Worm (Caenorhabditis elegans) whole organism, L2 larva: ENCODE measurements around the gene nhr-159.

Source experiments
- R02D3.7 ChIP-seq: fragments of 150-350 bp; optimal IDR thresholded peaks from 2 replicates; lab custom pipeline; 2014; ENCODE audit warnings: missing biosample characterization, missing genetic modification characterization
- ZK546.5 ChIP-seq: sonication (generic microtip); optimal IDR thresholded peaks from 2 replicates; lab custom pipeline; 2017; ENCODE audit warnings: missing biosample characterization, missing genetic modification characterization
- aly-2 ChIP-seq: fragments of 150-350 bp; optimal IDR thresholded peaks from 2 replicates; lab custom pipeline; 2014; ENCODE audit warnings: missing biosample characterization, missing genetic modification characterization
- ama-1 ChIP-seq: fragments of 150-350 bp; optimal IDR thresholded peaks from 2 replicates; lab custom pipeline; 2018; ENCODE audit warnings: inconsistent platforms
- blmp-1 ChIP-seq: sonication (generic microtip); optimal IDR thresholded peaks from 2 replicates; lab custom pipeline; 2017; ENCODE audit warnings: missing genetic modification characterization, mild to moderate bottlenecking, missing compliant biosample characterization, antibody characterized with exemption, moderate library complexity; ENCODE audit not compliant: insufficient read depth
- egl-27 ChIP-seq: sonication (generic microtip); optimal IDR thresholded peaks from 3 replicates; lab custom pipeline; 2017; ENCODE audit warnings: missing biosample characterization, missing genetic modification reagents, missing genetic modification characterization
- mdl-1 ChIP-seq, 2 experiments: fragments of 150-350 bp in 1 of 2; sonication (generic microtip) in 1 of 2; optimal IDR thresholded peaks; 2 replicates each; lab custom pipeline; 2017; ENCODE audit warnings: missing biosample characterization in 2 of 2, missing genetic modification characterization in 2 of 2
- nhr-237 ChIP-seq: fragments of 150-350 bp; optimal IDR thresholded peaks from 2 replicates; lab custom pipeline; 2014; ENCODE audit warnings: missing biosample characterization, missing genetic modification characterization
- nhr-25 ChIP-seq: fragments of 150-350 bp; sonication (generic microtip); optimal IDR thresholded peaks from 3 replicates; lab custom pipeline; 2014; ENCODE audit warnings: missing biosample characterization, missing genetic modification characterization
- skn-1 ChIP-seq: sonication (generic microtip); optimal IDR thresholded peaks from 2 replicates; lab custom pipeline; 2017; ENCODE audit warnings: missing biosample characterization, missing genetic modification characterization
- snpc-4 ChIP-seq: fragments of 150-350 bp; optimal IDR thresholded peaks from 2 replicates; lab custom pipeline; 2014; ENCODE audit warnings: missing biosample characterization, missing genetic modification characterization
- ztf-11 ChIP-seq: sonication (generic microtip); optimal IDR thresholded peaks from 2 replicates; lab custom pipeline; 2017; ENCODE audit warnings: missing biosample characterization, missing genetic modification characterization

DNA sequence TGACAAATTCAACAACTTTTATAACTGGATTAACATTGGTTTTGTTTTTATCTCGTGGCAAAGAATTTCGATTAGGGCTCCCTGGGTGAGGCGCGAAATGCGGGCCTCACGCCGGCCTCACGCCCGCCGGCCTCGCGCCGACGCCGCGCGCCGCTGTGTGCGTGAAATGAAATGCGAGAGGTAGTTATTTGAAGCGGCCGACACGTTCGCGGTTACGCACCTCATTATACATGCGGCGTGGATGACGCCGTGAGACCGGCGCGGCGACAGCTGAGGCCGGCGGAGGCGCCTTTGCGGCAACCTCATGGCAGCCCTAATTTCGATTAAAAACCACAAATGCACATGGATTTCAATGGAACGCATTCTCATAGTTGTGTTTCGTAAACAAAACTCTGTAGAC lies 49.4 kb upstream of the nhr-159 start:
- TF ChIP-seq R02D3.7 (tag; lab: Kevin White, UChicago): no peak
- no peak for TF ChIP-seq mdl-1 (tag; optimal IDR thresholded peaks at IDR 0.05; lab: Kevin White, UChicago)
- TF ChIP-seq nhr-237 (tag; lab: Kevin White, UChicago): no peak
- no peak for TF ChIP-seq nhr-25
- no peak for TF ChIP-seq ztf-11 (tag; lab: Kevin White, UChicago)
- no peak for TF ChIP-seq skn-1
- no peak for TF ChIP-seq ZK546.5
- no peak for TF ChIP-seq ama-1 (lab: Kevin White, UChicago)
- no peak for TF ChIP-seq blmp-1 (tag; lab: Kevin White, UChicago)
- no peak for TF ChIP-seq snpc-4 (tag; lab: Kevin White, UChicago)
- no peak for TF ChIP-seq egl-27 (tag; lab: Kevin White, UChicago)
- TF ChIP-seq aly-2 (tag; lab: Kevin White, UChicago): no peak
